Fruit fly (Drosophila melanogaster) whole organism, pupa: ENCODE data around the gene Noa36.

Source experiments
- CG10348 ChIP-seq: fragments of 200-800 bp; sonication (Bioruptor generic); IDR thresholded peaks from 2 replicates; pipeline ENCODE4 v1.3.6; 2022; ENCODE audit warnings: missing biosample characterization, missing genetic modification characterization
- CG12605 ChIP-seq: fragments of 200-800 bp; sonication (Bioruptor generic); IDR thresholded peaks from 2 replicates; pipeline ENCODE4 v1.3.6; 2022; ENCODE audit warnings: missing biosample characterization, missing genetic modification characterization
- CG14655 ChIP-seq: fragments of 200-800 bp; sonication (Bioruptor generic); optimal IDR thresholded peaks from 3 replicates; lab custom pipeline; 2017; ENCODE audit warnings: mild to moderate bottlenecking, missing biosample characterization, missing genetic modification reagents, missing genetic modification characterization
- CG15710 ChIP-seq: fragments of 200-800 bp; sonication (Bioruptor generic); optimal IDR thresholded peaks from 2 replicates; lab custom pipeline; 2018; ENCODE audit warnings: missing biosample characterization, mild to moderate bottlenecking, missing genetic modification characterization, moderate library complexity
- CG17806 ChIP-seq: fragments of 200-800 bp; sonication (Bioruptor generic); optimal IDR thresholded peaks from 2 replicates; lab custom pipeline; 2018; ENCODE audit warnings: missing biosample characterization, mild to moderate bottlenecking, missing genetic modification characterization, moderate library complexity
- CG34367 ChIP-seq: fragments of 200-800 bp; sonication (Bioruptor generic); optimal IDR thresholded peaks from 2 replicates; lab custom pipeline; 2018; ENCODE audit warnings: missing biosample characterization, mild to moderate bottlenecking, missing genetic modification characterization
- CG4496 ChIP-seq: fragments of 200-800 bp; sonication (Bioruptor generic); IDR thresholded peaks from 3 replicates; pipeline ENCODE4 v1.3.6; 2022; ENCODE audit warnings: missing biosample characterization, missing genetic modification characterization
- CG8301 ChIP-seq: fragments of 200-800 bp; sonication (Bioruptor generic); optimal IDR thresholded peaks from 2 replicates; lab custom pipeline; 2018; ENCODE audit warnings: missing biosample characterization, mild to moderate bottlenecking, missing genetic modification characterization
- CG9948 ChIP-seq: fragments of 200-800 bp; sonication (Bioruptor generic); optimal IDR thresholded peaks from 2 replicates; lab custom pipeline; 2018; ENCODE audit warnings: missing biosample characterization, mild to moderate bottlenecking, missing genetic modification characterization, moderate library complexity
- EcR ChIP-seq: fragments of 200-800 bp; sonication (Bioruptor generic); optimal IDR thresholded peaks from 3 replicates; lab custom pipeline; 2019; ENCODE audit warnings: missing biosample characterization, missing genetic modification characterization, mild to moderate bottlenecking, moderate library complexity, missing genetic modification reagents
- Ets98B ChIP-seq: fragments of 200-800 bp; sonication (Bioruptor generic); IDR thresholded peaks from 2 replicates; pipeline ENCODE4 v1.3.6; 2022; ENCODE audit warnings: missing biosample characterization, missing genetic modification characterization
- Pif1A ChIP-seq: fragments of 200-800 bp; sonication (Bioruptor generic); optimal IDR thresholded peaks from 3 replicates; lab custom pipeline; 2016; ENCODE audit warnings: missing biosample characterization, missing genetic modification characterization
- Pif1B ChIP-seq: fragments of 200-800 bp; sonication (Bioruptor generic); optimal IDR thresholded peaks from 3 replicates; lab custom pipeline; 2016; ENCODE audit warnings: missing biosample characterization, missing genetic modification characterization
- fd96Ca ChIP-seq: fragments of 200-800 bp; sonication (Bioruptor generic); IDR thresholded peaks from 3 replicates; pipeline ENCODE4 v1.3.6; 2022; ENCODE audit warnings: missing biosample characterization, missing genetic modification characterization

dm6 chr3R:28588395-28589050 is 10.6 kb downstream of the Noa36 start:
- TF ChIP-seq CG12605: no peak
- no peak for TF ChIP-seq CG9948
- TF ChIP-seq fd96Ca (GFP tag; lab: Robert Waterston, UW): no peak
- TF ChIP-seq Pif1B (GFP tag; lab: Kevin White, UChicago): no peak
- no peak for TF ChIP-seq EcR (GFP tag; lab: Kevin White, UChicago)
- TF ChIP-seq CG4496 (GFP tag; lab: Robert Waterston, UW): no peak
- TF ChIP-seq CG15710 (tag; lab: Kevin White, UChicago): no peak
- no peak for TF ChIP-seq CG14655 (GFP tag; lab: Kevin White, UChicago)
- no peak for TF ChIP-seq Ets98B (GFP tag; lab: Robert Waterston, UW)
- TF ChIP-seq CG10348: no peak
- no peak for TF ChIP-seq CG34367 (tag; lab: Kevin White, UChicago)
- no peak for TF ChIP-seq CG8301 (tag; lab: Kevin White, UChicago)
- no peak for TF ChIP-seq CG17806 (tag; lab: Kevin White, UChicago)
- TF ChIP-seq Pif1A: no peak
